Worm (Caenorhabditis elegans): ENCODE results near the gene R13D11.3.
"Not testable (repeated sequence)": the region's sequence is repeated elsewhere in the genome, so short reads cannot be mapped to it uniquely, and the experiment has no call there.

Gene R13D11.3

ce11 chrV:833368-833767 lies 18.6 kb downstream of the R13D11.3 start, which contains the start of gene F41H8.1:
Gene F41H8.1, plus strand, starts transcription at chrV:833668.
- no peak for TF ChIP-seq ztf-3 (GFP tag; optimal IDR thresholded peaks at IDR 0.05)
- TF ChIP-seq hlh-12 (tag; optimal IDR thresholded peaks at IDR 0.05) = no peak
- no peak for TF ChIP-seq cebp-2 (GFP tag; IDR thresholded peaks at IDR 0.05)
- no peak for TF ChIP-seq repo-1 (tag; optimal IDR thresholded peaks at IDR 0.05)
- no peak for TF ChIP-seq tlf-1 (GFP tag; optimal IDR thresholded peaks at IDR 0.05)
- no peak for TF ChIP-seq fkh-3 (tag; optimal IDR thresholded peaks at IDR 0.05)
- no peak for TF ChIP-seq mes-4 (tag; optimal IDR thresholded peaks at IDR 0.05)
- TF ChIP-seq zfh-2 (GFP tag; conservative IDR thresholded peaks at IDR 0.05) = no peak
- no peak for TF ChIP-seq ceh-27 (GFP tag; optimal IDR thresholded peaks at IDR 0.05)
- TF ChIP-seq rpc-1 (optimal IDR thresholded peaks at IDR 0.05) = no peak
- TF ChIP-seq rpc-1 (tag; optimal IDR thresholded peaks at IDR 0.05) = no peak

- TF ChIP-seq unc-62 (GFP tag; optimal IDR thresholded peaks at IDR 0.05); F37B4.10 (GFP tag; IDR thresholded peaks at IDR 0.05); tlf-1 (GFP tag; optimal IDR thresholded peaks at IDR 0.05): not testable (repeated sequence)
Measured at ce11 chrV:838984-839471, 24.2 kb downstream of the R13D11.3 start, which contains the start of the genes K09C6.7 and K09C6.10. Gene K09C6.7, minus strand, starts transcription at chrV:839084. Gene K09C6.10, plus strand, starts transcription at chrV:839421.

- TF ChIP-seq B0336.3 (GFP tag; IDR thresholded peaks at IDR 0.05) (no peak), tlf-1 (GFP tag; optimal IDR thresholded peaks at IDR 0.05) (no peak), athp-1 (tag; optimal IDR thresholded peaks at IDR 0.05) (no peak), egrh-3 (GFP tag; IDR thresholded peaks at IDR 0.05) (peak; percentile 100), fkh-3 (tag; optimal IDR thresholded peaks at IDR 0.05) (no peak), lsy-27 (tag; optimal IDR thresholded peaks at IDR 0.05; ENCODE audit: borderline replicate concordance, insufficient read depth) (no peak), tbp1 (GFP tag; optimal IDR thresholded peaks at IDR 0.05) (no peak), D2030.7 (GFP tag; IDR thresholded peaks at IDR 0.05) (0 out of 2 replicates have a peak, but pooled peaks have one; percentile 14), Y67H2A.10 (GFP tag; conservative IDR thresholded peaks at IDR 0.05) (no peak), aptf-2 (GFP tag; conservative IDR thresholded peaks at IDR 0.05) (no peak), egl-18 (GFP tag; IDR thresholded peaks at IDR 0.05) (no peak), F10E7.11 (tag; optimal IDR thresholded peaks at IDR 0.05) (no peak), F33H1.4 (GFP tag; IDR thresholded peaks at IDR 0.05) (no peak), F49E8.2 (tag; optimal IDR thresholded peaks at IDR 0.05; ENCODE audit: insufficient read depth) (no peak), C17E4.6 (GFP tag; IDR thresholded peaks at IDR 0.05) (no peak), atf-7 (tag; optimal IDR thresholded peaks at IDR 0.05) (no peak), ztf-22 (GFP tag; optimal IDR thresholded peaks at IDR 0.05) (no peak), zfh-2 (GFP tag; conservative IDR thresholded peaks at IDR 0.05) (peak; percentile 89), madf-6 (GFP tag; IDR thresholded peaks at IDR 0.05) (no peak), rec-8 (tag; optimal IDR thresholded peaks at IDR 0.05) (no peak), dox-1 (GFP tag; IDR thresholded peaks at IDR 0.05) (no peak), F39B2.1 (GFP tag; IDR thresholded peaks at IDR 0.05) (no peak), F57C9.4 (tag; optimal IDR thresholded peaks at IDR 0.05) (no peak), attf-5 (GFP tag; optimal IDR thresholded peaks at IDR 0.05) (no peak), mcd-1 (GFP tag; IDR thresholded peaks at IDR 0.05) (peak; percentile 59; the same call in 1 of the 2 replicates), nfya-1 (tag; optimal IDR thresholded peaks at IDR 0.05; ENCODE audit: borderline replicate concordance, insufficient read depth) (no peak)
Measured at ce11 chrV:842611-843010, 27.8 kb downstream of the R13D11.3 start.
